Fruit fly (Drosophila melanogaster): ENCODE measurements around the gene Lcp65Af.

Lcp65Af gene

DNA sequence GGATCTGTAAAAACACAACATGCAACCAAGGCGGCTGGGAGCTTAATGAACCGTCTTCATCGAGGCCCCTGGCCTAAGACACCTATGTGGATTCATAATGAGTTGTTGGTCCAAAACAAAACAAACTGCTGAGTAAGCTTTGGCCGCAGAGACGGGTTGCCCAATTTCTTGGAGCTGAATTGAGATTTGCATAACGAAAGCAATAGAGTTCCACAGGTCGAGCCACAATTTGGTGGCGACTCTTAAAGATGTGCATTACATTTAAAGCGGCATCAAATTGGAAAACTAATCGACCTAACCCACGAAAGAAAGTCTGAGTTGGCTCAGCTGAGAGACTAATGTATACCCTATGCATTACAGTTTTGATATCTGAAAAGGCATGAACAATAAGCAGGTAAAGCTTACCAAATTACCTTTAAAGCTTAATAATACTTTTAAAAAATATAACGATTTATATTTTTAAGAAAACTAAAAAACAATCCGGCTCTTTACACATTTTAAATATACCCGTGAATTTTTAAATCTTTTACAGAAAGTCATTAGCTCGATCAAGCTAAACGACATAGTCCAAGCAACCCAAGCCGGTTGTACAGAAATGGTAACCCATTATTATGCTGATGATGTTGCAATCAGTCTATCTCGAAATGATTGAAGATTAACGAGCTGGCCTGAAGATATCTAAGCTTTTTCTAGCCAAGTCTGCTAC, 20.9 kb upstream of the Lcp65Af start, which contains the start of gene CG13297 (continued):
- TF ChIP-seq CG4424 (GFP tag; optimal IDR thresholded peaks at IDR 0.05) (peak; percentile 41), Ets65A (GFP tag) (no peak), crol (GFP tag; IDR thresholded peaks at IDR 0.05) (no peak), CG1024 (GFP tag; IDR thresholded peaks at IDR 0.05) (no peak), CG1233 (GFP tag; optimal IDR thresholded peaks at IDR 0.05) (peak; percentile 45), CG17186 (GFP tag; optimal IDR thresholded peaks at IDR 0.05) (no peak), CG10147 (GFP tag; optimal IDR thresholded peaks at IDR 0.05) (peak; percentile 30), cwo (GFP tag; optimal IDR thresholded peaks at IDR 0.05) (no peak), chn (GFP tag; optimal IDR thresholded peaks at IDR 0.05) (no peak), mirr (GFP tag; optimal IDR thresholded peaks at IDR 0.05) (no peak), CG34422 (GFP tag; IDR thresholded peaks at IDR 0.05) (no peak), pum (GFP tag; optimal IDR thresholded peaks at IDR 0.05) (no peak), zfh1 (GFP tag; IDR thresholded peaks at IDR 0.05) (0 out of 3 replicates have a peak, but pooled peaks have one; percentile 32), CG15514 (GFP tag; optimal IDR thresholded peaks at IDR 0.05) (no peak), B-H1 (GFP tag; IDR thresholded peaks at IDR 0.05) (peak; percentile 48; the same call in 2 of the 3 replicates), PHDP (tag; optimal IDR thresholded peaks at IDR 0.05) (peak; percentile 40), jigr1 (GFP tag; IDR thresholded peaks at IDR 0.05) (peak; percentile 45; the same call in 1 of the 3 replicates), CG1529 (GFP tag; optimal IDR thresholded peaks at IDR 0.05) (no peak), H15 (GFP tag; IDR thresholded peaks at IDR 0.05) (peak; percentile 36; the same call in 2 of the 3 replicates), tx (GFP tag; optimal IDR thresholded peaks at IDR 0.05) (no peak), Lpt (GFP tag; optimal IDR thresholded peaks at IDR 0.05) (no peak), CG6765 (GFP tag; optimal IDR thresholded peaks at IDR 0.05) (no peak), Oli (tag; optimal IDR thresholded peaks at IDR 0.05) (peak; percentile 76), Abd-B (GFP tag; optimal IDR thresholded peaks at IDR 0.05) (peak; percentile 53), lmd (GFP tag; IDR thresholded peaks at IDR 0.05) (peak; percentile 50; the same call in 1 of the 2 replicates), scrt (GFP tag; optimal IDR thresholded peaks at IDR 0.05) (peak; percentile 26), CG2129 (GFP tag; IDR thresholded peaks at IDR 0.05; ENCODE audit: partially characterized antibody) (no peak), gsb-n (tag; optimal IDR thresholded peaks at IDR 0.05) (peak; percentile 17), CG11560 (tag; IDR thresholded peaks at IDR 0.05) (no peak), Max (GFP tag; optimal IDR thresholded peaks at IDR 0.05) (peak; percentile 19), Fer3 (tag; optimal IDR thresholded peaks at IDR 0.05) (peak; percentile 35), CG3995 (GFP tag; optimal IDR thresholded peaks at IDR 0.05) (no peak), yki (optimal IDR thresholded peaks at IDR 0.05) (no peak), odd (GFP tag; optimal IDR thresholded peaks at IDR 0.05) (no peak), crc (GFP tag; optimal IDR thresholded peaks at IDR 0.05) (no peak), CG16813 (GFP tag; IDR thresholded peaks at IDR 0.05; ENCODE audit: partially characterized antibody) (no peak), lov (optimal IDR thresholded peaks at IDR 0.05) (no peak), lov (GFP tag; IDR thresholded peaks at IDR 0.05) (no peak), Taf1 (GFP tag; IDR thresholded peaks at IDR 0.05) (no peak), chm (GFP tag; IDR thresholded peaks at IDR 0.05) (no peak), CG9817 (tag; optimal IDR thresholded peaks at IDR 0.05) (peak; percentile 38), ap (GFP tag; IDR thresholded peaks at IDR 0.05) (0 out of 2 replicates have a peak, but pooled peaks have one; percentile 14), Ada2b (GFP tag; IDR thresholded peaks at IDR 0.05) (0 out of 2 replicates have a peak, but pooled peaks have one; percentile 30), sob (GFP tag; IDR thresholded peaks at IDR 0.05) (peak; percentile 40; the same call in 1 of the 2 replicates), CG11695 (GFP tag; IDR thresholded peaks at IDR 0.05) (peak; percentile 76), amos (GFP tag; IDR thresholded peaks at IDR 0.05; ENCODE audit: partially characterized antibody) (no peak), CG10654 (GFP tag; optimal IDR thresholded peaks at IDR 0.05) (peak; percentile 19), CG10462 (GFP tag; optimal IDR thresholded peaks at IDR 0.05) (no peak), CG1792 (GFP tag; optimal IDR thresholded peaks at IDR 0.05) (no peak), CG13287 (GFP tag; IDR thresholded peaks at IDR 0.05; ENCODE audit: partially characterized antibody) (no peak), corto (GFP tag; optimal IDR thresholded peaks at IDR 0.05) (no peak)

All from whole organism, embryonic.